Fruit fly (Drosophila melanogaster) whole organism, larva: ENCODE measurements around the gene CG6236.
A peak's percentile ranks its signal among the peaks of the same experiment; 100 is the strongest.

Source experiments
- noc ChIP-seq: fragments of 200-800 bp; sonication (Bioruptor generic); optimal IDR thresholded peaks from 3 replicates; lab custom pipeline; 2019; ENCODE audit warnings: missing biosample characterization, mild to moderate bottlenecking, missing genetic modification characterization, moderate library complexity

The CG6236 gene

DNA sequence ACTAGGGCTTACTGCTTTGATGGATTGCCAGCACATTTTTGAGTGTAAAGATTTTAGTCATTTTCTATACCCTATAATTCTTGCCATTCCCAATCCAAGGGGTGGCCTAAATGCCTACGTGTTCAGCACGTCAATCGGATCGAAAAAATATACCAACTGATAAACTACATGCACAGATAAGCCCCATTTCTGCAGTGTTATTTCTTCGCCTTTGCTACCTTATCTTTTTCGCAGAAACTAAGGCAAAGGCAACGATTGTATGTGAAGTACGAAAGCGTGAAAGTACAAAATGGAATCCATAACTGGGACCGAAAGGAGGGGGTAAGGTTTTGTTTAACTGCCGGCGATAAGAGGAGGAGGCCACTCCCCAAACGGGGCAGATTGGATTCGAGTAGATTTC, 30.2 kb downstream of the CG6236 start:
- peak; percentile 51 for TF ChIP-seq noc (tag; lab: Kevin White, UChicago)

DNA sequence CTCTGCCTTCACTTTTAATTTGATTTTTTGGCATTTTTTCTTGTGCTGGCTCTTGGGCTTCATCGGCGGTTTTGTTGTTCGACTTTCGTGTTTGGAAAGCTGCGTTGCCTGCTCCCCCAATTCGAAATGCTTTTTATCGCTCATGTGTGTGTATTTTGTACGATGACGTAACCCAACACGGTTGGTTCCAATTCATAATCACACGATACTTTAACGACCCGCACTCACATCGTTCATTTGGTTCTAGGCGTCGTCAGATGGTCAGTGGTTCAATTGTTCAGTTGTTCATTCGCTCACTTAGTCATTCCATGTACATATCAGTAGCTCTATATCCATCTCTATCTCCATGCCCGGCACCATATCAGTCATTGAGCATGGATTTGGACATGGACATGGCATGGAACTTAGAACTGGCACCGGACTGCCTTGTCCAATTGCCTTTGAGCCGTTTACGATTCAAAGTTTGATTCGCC, 34.2 kb downstream of the CG6236 start:
- TF ChIP-seq noc (tag; lab: Kevin White, UChicago) = no peak

DNA sequence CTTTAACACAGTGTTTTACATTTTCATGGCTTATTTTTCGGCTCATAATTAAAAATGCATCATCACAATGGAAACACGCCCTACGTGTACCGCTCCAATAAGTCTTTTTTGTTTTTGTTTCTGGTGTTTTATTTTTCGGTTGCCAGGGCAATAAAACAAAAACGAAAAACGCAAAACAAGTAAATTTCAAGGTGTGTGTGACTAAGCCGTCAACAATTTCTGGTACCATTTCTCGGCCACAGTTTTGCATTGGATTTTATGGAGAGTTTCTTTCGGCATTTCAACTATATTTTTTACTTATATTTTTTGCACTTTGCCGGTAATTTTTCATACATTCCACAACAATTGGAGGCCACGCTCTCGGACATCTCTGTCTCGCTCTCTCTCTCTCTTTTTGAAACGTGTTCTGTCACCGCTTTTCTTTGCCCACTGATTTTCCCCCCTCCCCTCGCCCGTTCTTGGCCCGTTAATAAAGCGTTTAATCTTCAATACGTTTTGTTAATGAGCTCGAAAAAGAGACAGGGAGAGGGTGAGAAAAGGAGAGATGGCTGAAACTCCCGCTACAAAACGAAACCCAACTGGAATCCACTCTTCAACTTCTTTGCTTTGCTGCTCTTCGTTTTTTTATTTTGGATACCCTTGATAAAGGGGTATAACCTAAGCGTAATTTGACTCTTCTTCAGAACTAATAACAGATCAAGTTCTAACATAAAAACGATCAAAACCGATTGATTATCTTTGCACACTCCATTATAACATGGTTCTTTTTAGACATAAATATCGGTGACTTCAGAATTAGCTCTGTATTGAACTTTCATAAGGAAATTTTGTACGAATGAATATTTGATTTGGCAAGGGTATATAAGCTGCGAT, 34.8 kb downstream of the CG6236 start:
- TF ChIP-seq noc (tag; lab: Kevin White, UChicago) = peak; percentile 59

DNA sequence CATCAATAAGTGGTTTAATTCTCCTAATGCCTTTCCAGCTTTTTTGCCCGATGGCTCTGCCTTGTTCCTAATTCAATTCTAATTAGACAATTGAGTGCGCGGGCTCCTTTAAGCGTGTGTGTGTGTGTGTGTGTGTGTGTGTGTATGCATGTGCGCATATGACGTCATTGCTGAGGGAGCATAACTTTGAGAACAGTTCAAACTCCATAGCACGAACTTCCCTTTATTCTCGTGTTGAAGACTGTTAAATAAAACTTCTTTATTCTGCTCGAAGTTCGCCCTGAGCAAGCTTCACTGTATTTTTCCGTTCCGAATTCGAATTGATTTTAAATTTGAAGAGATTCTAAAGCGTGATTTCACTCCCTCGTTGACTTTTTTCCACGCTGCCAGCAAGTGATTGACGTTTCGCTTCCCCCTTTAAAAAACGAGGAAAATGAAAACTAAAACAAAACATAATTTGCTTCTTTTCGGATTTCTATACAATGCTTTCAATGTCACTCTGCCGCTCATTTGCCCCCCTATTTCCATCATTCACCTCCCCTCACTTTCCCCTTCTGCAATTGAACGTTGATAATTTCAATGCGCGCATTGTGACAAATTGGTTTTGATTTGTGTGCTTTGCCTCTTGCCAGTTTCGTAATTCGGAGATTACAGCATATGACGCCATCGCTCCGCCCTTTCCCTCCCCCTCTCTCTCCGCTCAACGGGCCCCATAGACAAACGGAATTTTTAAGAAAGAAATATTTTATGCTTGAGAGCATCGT, 35.6 kb downstream of the CG6236 start:
- TF ChIP-seq noc (tag; lab: Kevin White, UChicago) = no peak

DNA sequence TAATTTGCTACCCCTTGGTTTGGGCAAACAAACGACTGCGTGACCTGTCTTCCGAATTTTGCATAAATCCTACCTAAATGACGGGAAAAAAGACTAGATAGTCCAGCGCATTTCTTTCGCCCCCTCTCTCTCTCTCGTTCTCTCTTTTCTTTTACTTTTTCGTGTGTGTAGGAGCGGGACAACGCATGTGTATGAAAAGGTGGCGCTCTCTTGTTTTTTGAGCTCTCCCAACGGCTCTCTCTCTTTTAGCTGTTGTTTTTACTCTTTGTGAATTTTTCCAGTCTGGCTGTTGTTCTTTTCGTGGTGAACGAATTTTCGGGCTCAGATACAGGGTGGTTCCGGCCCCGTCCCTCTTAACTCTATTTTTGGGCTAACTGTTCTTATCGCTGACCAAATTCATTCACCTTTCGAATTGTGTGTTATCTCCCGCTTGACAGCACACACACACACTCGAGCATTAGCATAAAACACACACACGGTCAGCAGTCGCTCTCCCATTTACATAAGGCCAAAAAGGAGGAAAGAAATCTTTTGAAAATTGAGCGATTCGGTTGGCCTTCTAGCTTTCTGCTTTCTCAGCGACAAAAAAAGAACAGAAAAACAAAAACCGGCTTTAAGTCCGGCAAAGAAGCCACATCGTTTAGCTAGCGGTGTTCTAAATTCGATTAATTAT, 36.4 kb downstream of the CG6236 start:
- TF ChIP-seq noc (tag; lab: Kevin White, UChicago) = peak; percentile 23

DNA sequence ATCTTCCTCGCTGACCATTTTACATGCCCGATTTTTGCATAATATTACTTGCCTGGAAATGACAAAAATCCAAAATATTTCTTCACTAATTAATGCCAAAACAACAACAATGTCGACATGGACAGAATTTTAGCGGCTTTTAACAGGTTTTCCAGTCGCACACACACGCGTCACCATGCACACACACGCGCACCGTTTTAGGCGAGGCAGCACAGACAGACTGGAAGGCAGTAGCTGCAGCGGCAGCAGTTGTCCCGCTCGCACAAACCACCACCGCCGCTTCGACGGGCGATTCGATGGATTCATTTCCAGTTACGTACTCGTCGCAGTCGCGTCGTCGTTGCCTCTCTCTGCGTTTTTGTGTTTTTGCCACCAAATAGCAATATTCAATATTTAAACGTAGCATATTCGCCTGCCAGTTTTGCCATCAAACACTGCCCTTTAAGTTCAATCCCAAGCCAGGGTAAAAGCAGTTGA, 37.4 kb downstream of the CG6236 start, which contains the start of gene CG45218:
Gene CG45218, minus strand, starts transcription at position 158 of the 477 bp plus-strand sequence.
- peak; percentile 51 for TF ChIP-seq noc (tag; lab: Kevin White, UChicago)

DNA sequence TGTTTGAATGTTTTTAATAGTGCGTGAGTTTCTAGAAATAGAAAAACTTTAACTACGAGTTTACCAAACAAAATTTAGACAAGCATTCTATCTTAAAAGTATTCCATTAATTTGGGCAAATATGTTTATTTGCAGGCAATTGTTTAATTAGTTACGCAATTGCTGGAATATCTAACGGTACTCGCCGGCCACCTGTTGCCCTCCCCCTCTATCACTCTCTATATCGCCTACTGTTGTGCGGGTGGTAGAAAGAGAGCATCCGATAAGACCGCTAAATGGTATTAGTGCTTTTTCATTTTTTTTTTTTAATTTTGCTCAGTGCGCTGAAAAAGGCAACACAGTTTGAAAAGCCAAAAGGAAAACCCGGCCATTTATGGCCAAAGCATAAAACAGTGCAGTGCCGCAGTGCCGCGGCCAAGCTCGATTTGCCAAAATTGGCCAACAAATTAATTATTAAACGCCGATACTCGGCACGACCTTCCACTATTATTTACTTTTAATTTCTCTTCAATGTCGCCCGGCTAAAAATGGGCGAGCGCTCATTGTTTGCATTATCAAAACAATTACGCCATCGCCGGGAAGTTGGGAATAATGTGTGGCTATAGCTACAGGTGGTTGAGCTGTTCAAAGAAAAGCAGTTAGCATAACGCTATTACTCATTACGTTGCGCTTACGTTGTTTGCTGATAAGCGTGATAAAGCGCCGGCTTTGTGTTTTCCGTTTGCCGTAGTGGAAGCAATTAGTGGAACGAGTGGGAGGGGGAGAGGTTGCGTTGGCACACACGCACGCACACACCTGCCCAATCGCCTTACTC, 38.0 kb downstream of the CG6236 start:
- no peak for TF ChIP-seq noc (tag; lab: Kevin White, UChicago)

DNA sequence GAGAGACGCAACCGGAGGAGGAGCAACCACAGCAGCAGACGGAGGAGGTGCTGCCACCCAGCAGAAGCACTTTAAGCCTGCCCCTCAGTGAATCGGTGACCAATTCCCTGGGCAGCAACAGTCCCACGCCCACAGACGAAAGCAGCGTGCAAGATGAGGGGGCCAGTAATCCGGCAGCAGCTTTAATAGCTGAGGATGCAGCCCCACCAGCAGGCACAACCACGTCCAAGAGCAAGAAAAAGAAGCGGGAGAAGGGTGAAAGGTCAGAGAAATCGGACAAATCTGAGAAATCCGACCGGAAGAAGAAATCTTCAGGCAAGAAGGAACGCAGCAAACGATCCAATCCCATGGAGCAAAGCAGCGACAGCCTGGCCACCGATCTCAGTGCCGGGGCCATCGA, 39.3 kb downstream of the CG6236 start:
- TF ChIP-seq noc (tag; lab: Kevin White, UChicago) = no peak

DNA sequence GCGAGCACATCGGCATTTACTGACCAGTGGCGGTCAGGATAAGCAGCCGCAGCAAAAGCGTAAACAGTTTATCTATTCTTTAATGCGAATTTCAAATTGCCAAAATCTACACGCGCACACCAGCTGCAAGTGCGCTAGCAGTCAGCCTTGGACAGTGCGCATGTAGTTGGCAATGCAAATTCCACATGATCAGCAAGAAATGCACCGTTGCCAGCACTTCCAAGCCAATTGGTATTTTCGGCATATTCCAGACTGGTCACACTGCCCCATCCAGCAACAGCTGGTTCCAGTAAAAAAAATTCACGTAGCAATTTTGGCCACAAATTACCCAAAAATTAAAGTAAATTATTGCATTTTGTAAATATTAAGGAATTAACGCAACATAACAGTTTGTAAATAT, 40.3 kb downstream of the CG6236 start:
- no peak for TF ChIP-seq noc (tag; lab: Kevin White, UChicago)

DNA sequence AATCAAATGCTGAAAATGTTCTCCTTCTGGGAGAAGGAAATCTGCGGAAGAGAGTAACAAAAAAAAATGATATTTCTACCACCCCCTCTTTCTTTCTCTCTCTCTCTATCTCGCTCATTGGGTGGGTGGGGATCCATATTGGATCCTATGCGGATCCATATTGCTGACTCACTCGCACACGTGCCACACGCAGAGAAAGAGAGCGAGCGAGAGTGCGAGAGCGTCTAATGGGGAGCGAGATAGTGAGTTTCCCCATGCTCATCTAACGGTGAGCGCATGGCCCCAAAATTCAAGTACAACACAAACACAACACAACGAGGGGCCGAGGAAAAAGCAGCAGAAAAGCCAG, 41.4 kb downstream of the CG6236 start:
- peak; percentile 23 for TF ChIP-seq noc (tag; lab: Kevin White, UChicago)

DNA sequence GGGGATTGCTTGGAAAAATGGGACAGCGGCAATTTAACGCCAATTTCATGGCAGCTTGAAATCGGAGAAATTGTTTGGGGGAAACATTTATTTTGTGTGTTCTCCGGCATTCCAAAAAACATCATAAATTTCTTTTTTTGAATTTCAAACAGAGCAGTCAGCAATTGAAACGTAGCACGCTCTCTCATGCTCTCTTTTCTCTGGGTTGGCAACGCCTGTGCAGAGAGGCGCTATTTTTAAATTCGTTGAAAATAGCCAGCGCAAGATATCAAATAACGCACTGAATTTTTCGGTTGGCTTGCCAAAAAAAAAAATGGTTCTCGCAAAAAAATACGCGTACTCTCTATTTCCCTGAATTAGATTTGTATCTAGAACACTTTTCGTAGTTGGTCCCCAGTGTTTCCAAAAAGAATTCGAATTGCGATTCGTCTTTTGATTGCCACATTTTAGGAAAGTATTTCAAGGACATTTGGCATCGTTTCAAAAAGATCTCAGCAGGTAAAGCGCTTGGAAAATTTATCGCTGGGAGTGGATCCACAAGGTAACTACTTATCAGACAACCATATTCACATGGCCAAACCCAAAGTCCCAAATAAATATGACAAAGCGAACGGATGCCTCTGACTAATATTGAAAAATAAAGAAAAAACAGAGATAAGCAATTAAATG, 41.9 kb downstream of the CG6236 start:
- no peak for TF ChIP-seq noc (tag; lab: Kevin White, UChicago)

DNA sequence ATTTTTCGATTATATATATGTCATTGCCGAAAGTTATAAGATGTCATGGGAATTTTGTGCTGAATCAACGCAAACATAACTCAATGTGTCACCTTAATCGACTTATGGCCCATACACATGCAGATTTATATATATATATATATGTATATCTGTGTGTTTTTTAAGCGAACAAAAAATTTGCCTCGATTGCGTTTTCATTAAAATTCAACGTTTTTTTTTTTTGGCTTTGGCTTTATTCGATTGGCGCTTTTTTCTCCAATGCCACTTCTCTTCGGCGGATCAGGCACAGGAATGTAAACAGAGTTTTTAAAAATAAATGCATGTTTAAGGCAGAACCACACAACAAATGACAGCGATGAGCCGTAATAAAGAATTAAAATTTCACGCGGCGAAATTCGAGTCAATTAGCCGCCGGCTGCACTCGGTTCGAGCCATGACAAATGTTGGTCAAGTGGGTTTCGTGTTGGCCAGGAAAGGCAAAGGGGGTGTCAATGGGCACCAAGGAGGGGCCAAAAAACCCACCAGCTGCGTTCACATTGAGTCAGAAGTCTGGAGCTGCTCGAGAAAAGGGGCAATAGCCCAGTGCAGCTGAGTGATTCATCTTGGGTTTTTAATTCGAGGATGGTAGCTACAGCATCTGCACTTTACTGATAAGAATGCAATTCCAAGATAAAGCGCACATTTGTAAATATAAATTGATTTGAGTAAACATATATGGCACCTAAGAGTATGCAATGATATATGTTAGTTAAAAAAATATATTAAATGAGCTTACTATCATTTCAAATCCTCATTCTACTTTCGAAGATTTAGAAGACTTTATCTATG, 44.9 kb downstream of the CG6236 start:
- TF ChIP-seq noc (tag; lab: Kevin White, UChicago) = no peak

DNA sequence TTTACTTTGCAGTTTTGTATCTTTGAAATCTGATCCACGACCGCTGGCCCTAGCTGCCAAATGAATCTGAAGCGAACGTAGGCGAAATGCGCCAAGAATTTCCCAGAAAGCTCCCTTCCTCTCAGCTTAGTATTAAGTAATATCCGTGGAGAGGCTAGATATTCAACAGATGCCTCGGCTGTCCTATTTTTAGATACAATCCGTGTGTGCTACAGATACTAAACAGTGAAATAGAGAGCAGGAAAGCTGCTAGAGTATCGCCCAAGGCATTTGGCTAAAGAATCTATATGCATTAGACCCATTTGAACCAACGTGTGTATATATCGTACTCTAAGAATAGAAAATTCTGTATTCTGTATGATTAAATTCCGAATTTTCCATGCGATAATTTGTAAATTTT, 45.7 kb downstream of the CG6236 start:
- no peak for TF ChIP-seq noc (tag; lab: Kevin White, UChicago)
